Worm (Caenorhabditis elegans): ENCODE data around the gene C33H5.16.

The C33H5.16 gene

ce11 chrIV:7796432-7797113 lies 6.6 kb downstream of the C33H5.16 start, which contains the start of gene sgo-1 (continued):
- TF ChIP-seq Y79H2A.3 (GFP tag; conservative IDR thresholded peaks at IDR 0.05) (peak; percentile 87), F33H1.4 (GFP tag; IDR thresholded peaks at IDR 0.05) (peak; percentile 100), egl-18 (GFP tag; IDR thresholded peaks at IDR 0.05) (no peak), madf-6 (GFP tag; IDR thresholded peaks at IDR 0.05) (peak; percentile 100), attf-3 (GFP tag; conservative IDR thresholded peaks at IDR 0.05) (peak; percentile 41; the same call in 1 of the 2 replicates), dox-1 (GFP tag; IDR thresholded peaks at IDR 0.05) (peak; percentile 91), hrde-1 (tag; optimal IDR thresholded peaks at IDR 0.05; ENCODE audit: borderline replicate concordance) (peak; percentile 69), lin-54 (GFP tag; optimal IDR thresholded peaks at IDR 0.05) (peak; percentile 91), lin-26 (GFP tag; IDR thresholded peaks at IDR 0.05) (no peak), F52B5.7 (tag; optimal IDR thresholded peaks at IDR 0.05) (no peak), unc-62 (GFP tag; optimal IDR thresholded peaks at IDR 0.05) (no peak), nfya-1 (tag; optimal IDR thresholded peaks at IDR 0.05; ENCODE audit: borderline replicate concordance, insufficient read depth) (no peak), sea-2 (GFP tag; IDR thresholded peaks at IDR 0.05) (no peak), lsl-1 (GFP tag; optimal IDR thresholded peaks at IDR 0.05) (peak; percentile 97), Y95B8A.8 (GFP tag; IDR thresholded peaks at IDR 0.05) (peak; percentile 98), dpl-1 (GFP tag; optimal IDR thresholded peaks at IDR 0.05) (peak; percentile 95), snpc-3.4 (tag; optimal IDR thresholded peaks at IDR 0.05) (peak; percentile 95), madf-10 (tag; optimal IDR thresholded peaks at IDR 0.05) (no peak), sptf-2 (GFP tag; optimal IDR thresholded peaks at IDR 0.05) (no peak), ceh-91 (GFP tag; IDR thresholded peaks at IDR 0.05) (peak; percentile 98), ceh-100 (GFP tag; IDR thresholded peaks at IDR 0.05) (peak; percentile 66; the same call in 1 of the 2 replicates), hmg-1.2 (GFP tag; IDR thresholded peaks at IDR 0.05) (peak; percentile 68), nhr-120 (GFP tag; IDR thresholded peaks at IDR 0.05) (no peak), ekl-4 (GFP tag; IDR thresholded peaks at IDR 0.05) (peak; percentile 88), fkh-3 (tag; optimal IDR thresholded peaks at IDR 0.05) (no peak), madf-8 (GFP tag; conservative IDR thresholded peaks at IDR 0.05) (peak; percentile 98), nhr-27 (tag; optimal IDR thresholded peaks at IDR 0.05) (no peak), lin-35 (GFP tag; optimal IDR thresholded peaks at IDR 0.05) (peak in 2 of 3 experiments; percentile 2 to 82), mel-28 (tag; optimal IDR thresholded peaks at IDR 0.05; ENCODE audit: borderline replicate concordance) (no peak), B0019.2 (GFP tag; conservative IDR thresholded peaks at IDR 0.05) (peak; percentile 90), unc-130 (GFP tag; optimal IDR thresholded peaks at IDR 0.05) (peak; percentile 87), nfya-2 (GFP tag; IDR thresholded peaks at IDR 0.05) (peak; percentile 70; the same call in 1 of the 2 replicates), ztf-6 (GFP tag; IDR thresholded peaks at IDR 0.05) (no peak), ztf-28 (GFP tag; IDR thresholded peaks at IDR 0.05) (peak; percentile 73; the same call in 1 of the 2 replicates), ceh-58 (GFP tag; IDR thresholded peaks at IDR 0.05) (no peak), C17E4.6 (GFP tag; IDR thresholded peaks at IDR 0.05) (peak; percentile 88), mxl-1 (tag; optimal IDR thresholded peaks at IDR 0.05) (no peak), Y53G8AR.9 (GFP tag; conservative IDR thresholded peaks at IDR 0.05) (peak; percentile 90), lin-40 (tag; optimal IDR thresholded peaks at IDR 0.05) (no peak), lir-1 (GFP tag; conservative IDR thresholded peaks at IDR 0.05) (peak; percentile 69; the same call in 1 of the 2 replicates)
